Worm (Caenorhabditis elegans): Measurements from ENCODE around the gene cni-1.

cni-1 gene

DNA sequence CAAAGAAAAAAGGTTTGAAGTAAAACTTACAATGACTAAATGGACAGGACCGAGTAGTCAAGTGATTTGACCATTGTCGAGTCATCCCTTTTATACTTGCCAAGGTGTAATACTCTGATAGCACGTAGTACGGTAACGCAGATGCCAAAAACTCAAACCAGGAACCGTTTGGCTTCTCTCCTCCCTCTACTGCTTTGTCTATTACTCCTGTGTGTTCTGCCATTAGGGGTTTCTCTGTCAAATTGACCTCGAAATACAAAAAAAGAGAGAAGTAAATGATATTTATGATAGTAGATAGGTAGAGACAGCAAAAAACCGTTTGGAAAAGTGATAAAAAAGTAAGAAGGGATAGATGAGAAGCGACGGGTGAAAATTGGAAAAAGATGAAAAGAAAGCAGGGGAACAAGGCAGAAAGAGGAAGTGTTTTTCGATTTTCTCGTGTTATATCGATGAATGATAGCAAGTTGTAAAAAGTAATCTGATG, 22.0 kb downstream of the cni-1 start, which contains the start of the genes col-159 and col-160 (continued):
- TF ChIP-seq nhr-6 (tag; optimal IDR thresholded peaks at IDR 0.05) = no peak
- no peak for TF ChIP-seq ztf-1 (GFP tag; conservative IDR thresholded peaks at IDR 0.05)
- TF ChIP-seq lin-13 (GFP tag; optimal IDR thresholded peaks at IDR 0.05) = no peak
- no peak for TF ChIP-seq nhr-10 (tag; optimal IDR thresholded peaks at IDR 0.05)
- no peak for TF ChIP-seq mab-5 (tag; optimal IDR thresholded peaks at IDR 0.05)

DNA sequence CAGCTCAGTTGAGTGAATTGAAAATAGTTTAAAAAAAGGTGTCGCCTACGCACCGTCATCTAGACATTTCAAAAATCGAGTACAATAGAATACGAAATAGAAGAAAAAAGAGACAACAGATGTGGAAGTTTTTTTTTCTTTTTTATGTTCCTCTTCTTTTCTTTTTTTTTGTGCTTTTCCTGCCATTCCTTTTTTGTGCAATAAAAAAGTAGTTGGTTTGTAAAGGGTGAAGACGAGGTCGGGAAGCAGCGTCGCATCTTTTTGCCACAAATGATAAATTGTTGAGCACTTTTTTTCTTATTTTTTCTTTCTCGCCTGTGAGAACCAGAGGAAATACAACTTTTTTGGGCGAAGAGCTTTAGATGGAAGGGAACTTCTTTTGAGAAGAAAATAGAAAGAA, 26.4 kb downstream of the cni-1 start:
- TF ChIP-seq ztf-1 (GFP tag; conservative IDR thresholded peaks at IDR 0.05) (no peak), elt-3 (tag; optimal IDR thresholded peaks at IDR 0.05) (no peak), lin-11 (tag; optimal IDR thresholded peaks at IDR 0.05) (no peak), nhr-23 (tag; optimal IDR thresholded peaks at IDR 0.05) (no peak), elt-1 (tag; optimal IDR thresholded peaks at IDR 0.05) (no peak), snpc-4 (tag; optimal IDR thresholded peaks at IDR 0.05) (no peak), lin-39 (tag; optimal IDR thresholded peaks at IDR 0.05) (no peak), gmeb-1 (tag; optimal IDR thresholded peaks at IDR 0.05) (no peak), nhr-21 (tag; optimal IDR thresholded peaks at IDR 0.05) (no peak), lin-13 (GFP tag; optimal IDR thresholded peaks at IDR 0.05) (no peak), F13H6.1 (tag; optimal IDR thresholded peaks at IDR 0.05) (no peak), mab-5 (tag; optimal IDR thresholded peaks at IDR 0.05) (no peak), nhr-77 (tag; optimal IDR thresholded peaks at IDR 0.05) (no peak)

- TF ChIP-seq sem-4 (tag; optimal IDR thresholded peaks at IDR 0.05) (no peak), nhr-10 (tag; optimal IDR thresholded peaks at IDR 0.05) (no peak), lin-11 (tag; optimal IDR thresholded peaks at IDR 0.05) (no peak), sma-3 (GFP tag; optimal IDR thresholded peaks at IDR 0.05) (no peak), lin-39 (tag; optimal IDR thresholded peaks at IDR 0.05) (no peak), ZK546.5 (tag; optimal IDR thresholded peaks at IDR 0.05) (no peak), egl-27 (tag; optimal IDR thresholded peaks at IDR 0.05) (no peak), unc-39 (tag; optimal IDR thresholded peaks at IDR 0.05) (no peak), nhr-129 (tag; optimal IDR thresholded peaks at IDR 0.05) (no peak), ztf-1 (GFP tag; conservative IDR thresholded peaks at IDR 0.05) (no peak), elt-3 (tag; optimal IDR thresholded peaks at IDR 0.05) (no peak), fos-1 (tag; optimal IDR thresholded peaks at IDR 0.05) (no peak), ceh-16 (tag; optimal IDR thresholded peaks at IDR 0.05) (no peak)
Measured at ce11 chrV:13207426-13207825, 27.3 kb downstream of the cni-1 start, which contains the start of gene F57B1.5. Gene F57B1.5, plus strand, starts transcription at chrV:13207726.

DNA sequence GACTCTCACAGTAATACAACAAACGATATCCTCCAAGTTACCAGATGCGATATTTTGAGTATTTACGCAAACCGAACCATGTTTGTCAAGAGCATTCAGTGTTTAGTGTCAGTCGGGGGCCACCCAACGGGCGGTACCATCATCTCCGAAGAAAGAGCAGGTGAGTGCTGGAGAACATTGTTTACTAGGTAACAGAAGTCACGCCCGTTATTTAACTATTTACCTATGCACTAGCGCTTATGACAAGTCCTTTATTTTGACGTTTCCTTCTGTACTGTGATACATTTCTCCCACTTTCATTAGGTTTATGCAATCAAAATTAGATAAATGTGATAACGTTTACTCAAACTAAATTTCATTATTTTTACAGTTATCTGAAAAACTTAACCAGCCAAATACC, 29.4 kb downstream of the cni-1 start, which contains the start of gene F57B1.6:
F57B1.6 (plus strand) TSS at position 79 of the 400 bp plus-strand sequence.
- TF ChIP-seq elt-3 (tag; optimal IDR thresholded peaks at IDR 0.05) (no peak), crh-2 (tag; optimal IDR thresholded peaks at IDR 0.05) (no peak), lin-13 (GFP tag; optimal IDR thresholded peaks at IDR 0.05) (no peak), F13H6.1 (tag; optimal IDR thresholded peaks at IDR 0.05) (no peak), nhr-77 (tag; optimal IDR thresholded peaks at IDR 0.05) (no peak), mbf-1 (tag; optimal IDR thresholded peaks at IDR 0.05) (no peak), ceh-16 (tag; optimal IDR thresholded peaks at IDR 0.05) (no peak), nhr-23 (tag; optimal IDR thresholded peaks at IDR 0.05) (no peak), mab-5 (tag; optimal IDR thresholded peaks at IDR 0.05) (no peak), skn-1 (tag; optimal IDR thresholded peaks at IDR 0.05) (no peak), Y55F3AM.14 (GFP tag; optimal IDR thresholded peaks at IDR 0.05) (no peak)

DNA sequence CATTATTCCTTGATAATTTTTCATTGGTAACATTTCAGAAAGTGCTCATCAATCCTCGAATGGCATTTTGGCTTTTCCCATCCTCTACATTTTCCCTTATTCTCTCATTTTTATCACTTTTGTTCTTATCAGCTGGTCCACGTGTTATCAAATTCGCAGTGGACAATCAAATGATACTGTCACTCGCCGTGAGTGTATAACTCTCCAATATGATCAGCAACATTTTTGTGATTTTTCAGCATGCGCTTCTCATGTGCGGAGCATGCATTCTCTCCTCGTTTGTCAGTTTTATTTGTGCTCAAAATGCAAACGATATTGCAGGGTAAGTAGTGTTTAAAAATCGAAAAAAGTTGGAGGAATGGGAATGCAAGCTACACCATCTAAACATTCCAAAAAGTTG, 32.5 kb downstream of the cni-1 start:
- TF ChIP-seq ztf-1 (GFP tag; conservative IDR thresholded peaks at IDR 0.05) (no peak), sma-9 (GFP tag; optimal IDR thresholded peaks at IDR 0.05) (peak; percentile 80), sma-9 (tag; optimal IDR thresholded peaks at IDR 0.05) (no peak), fos-1 (tag; optimal IDR thresholded peaks at IDR 0.05) (peak; percentile 98), ceh-16 (tag; optimal IDR thresholded peaks at IDR 0.05) (no peak), unc-39 (tag; optimal IDR thresholded peaks at IDR 0.05) (no peak), F13H6.1 (tag; optimal IDR thresholded peaks at IDR 0.05) (peak; percentile 70), crh-2 (tag; optimal IDR thresholded peaks at IDR 0.05) (peak; percentile 79)

DNA sequence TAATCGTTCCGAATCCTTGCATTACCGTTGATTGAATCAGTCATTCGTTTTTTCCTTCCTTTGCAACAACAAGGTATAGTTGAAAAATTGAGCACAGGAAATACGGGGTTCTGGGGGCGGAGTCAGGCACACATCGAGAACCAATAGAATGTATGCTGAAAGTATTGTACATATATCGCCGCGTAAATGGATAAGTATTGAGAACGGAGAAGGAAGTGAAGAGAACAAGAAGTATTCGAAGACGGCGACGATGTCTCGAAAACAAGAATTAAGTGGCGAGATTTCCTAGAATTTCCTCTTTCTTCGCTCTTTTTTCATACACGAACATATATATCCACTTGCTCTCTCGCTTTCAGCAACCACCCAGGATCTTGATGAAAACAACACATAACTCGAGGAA, 40.9 kb downstream of the cni-1 start:
- TF ChIP-seq elt-1 (tag; optimal IDR thresholded peaks at IDR 0.05) (no peak), ceh-82 (tag; optimal IDR thresholded peaks at IDR 0.05) (no peak), sma-9 (GFP tag; optimal IDR thresholded peaks at IDR 0.05) (no peak), sma-9 (tag; optimal IDR thresholded peaks at IDR 0.05) (no peak), Y55F3AM.14 (GFP tag; optimal IDR thresholded peaks at IDR 0.05) (no peak), zag-1 (tag; optimal IDR thresholded peaks at IDR 0.05) (no peak), alr-1 (tag; optimal IDR thresholded peaks at IDR 0.05) (no peak), mbf-1 (tag; optimal IDR thresholded peaks at IDR 0.05) (no peak)

Data from whole organism, L2 larva.